Fruit fly (Drosophila melanogaster) whole organism, embryonic: ENCODE data around the gene CG10481.

ENCODE experiments used
- Abd-B ChIP-seq: fragments of 200-800 bp; sonication (Bioruptor generic); optimal IDR thresholded peaks from 2 replicates; lab custom pipeline; 2018; ENCODE audit warnings: missing biosample characterization, mild to moderate bottlenecking, missing genetic modification characterization, moderate library complexity
- Adf1 ChIP-seq: fragments of 200-800 bp; sonication (Bioruptor generic); IDR thresholded peaks from 2 replicates; pipeline ENCODE4 v1.3.6; 2022; ENCODE audit warnings: missing biosample characterization, missing genetic modification characterization
- CG10209 ChIP-seq: fragments of 200-800 bp; sonication (Bioruptor generic); optimal IDR thresholded peaks from 3 replicates; lab custom pipeline; 2017; ENCODE audit warnings: missing biosample characterization, mild to moderate bottlenecking, missing genetic modification characterization, missing genetic modification reagents
- CG10267 ChIP-seq: fragments of 200-800 bp; sonication (Bioruptor generic); optimal IDR thresholded peaks from 2 replicates; lab custom pipeline; 2018; ENCODE audit warnings: missing biosample characterization, mild to moderate bottlenecking, missing genetic modification characterization, moderate library complexity
- CG10979 ChIP-seq: fragments of 200-800 bp; sonication (Bioruptor generic); optimal IDR thresholded peaks from 2 replicates; lab custom pipeline; 2018; ENCODE audit warnings: missing biosample characterization, mild to moderate bottlenecking, missing genetic modification characterization, moderate library complexity
- CG11247 ChIP-seq: fragments of 200-800 bp; sonication (Bioruptor generic); IDR thresholded peaks from 2 replicates; pipeline ENCODE4 v1.3.6; 2022; ENCODE audit warnings: missing biosample characterization, missing genetic modification characterization
- CG11456 ChIP-seq: fragments of 200-800 bp; sonication (Bioruptor generic); IDR thresholded peaks from 3 replicates; pipeline ENCODE4 v1.3.6; 2022; ENCODE audit warnings: missing biosample characterization, missing genetic modification characterization
- CG11696 ChIP-seq: fragments of 200-800 bp; sonication (Bioruptor generic); IDR thresholded peaks from 2 replicates; pipeline ENCODE4 v1.3.6; 2022; ENCODE audit warnings: missing biosample characterization, missing genetic modification characterization
- CG12155 ChIP-seq: fragments of 200-800 bp; sonication (Bioruptor generic); optimal IDR thresholded peaks from 3 replicates; lab custom pipeline; 2016; ENCODE audit warnings: missing biosample characterization, missing genetic modification characterization
- CG12744 ChIP-seq: fragments of 200-800 bp; sonication (Bioruptor generic); optimal IDR thresholded peaks from 2 replicates; lab custom pipeline; 2016; ENCODE audit warnings: missing biosample characterization, missing genetic modification characterization
- CG12769 ChIP-seq: fragments of 200-800 bp; sonication (Bioruptor generic); optimal IDR thresholded peaks from 2 replicates; lab custom pipeline; 2019; ENCODE audit warnings: missing biosample characterization, mild to moderate bottlenecking, missing genetic modification characterization, moderate library complexity
- CG13287 ChIP-seq: fragments of 200-800 bp; sonication (Bioruptor generic); IDR thresholded peaks from 2 replicates; pipeline ENCODE4 v1.3.6; 2022; ENCODE audit warnings: missing biosample characterization, missing genetic modification characterization; ENCODE audit not compliant: partially characterized antibody
- CG1603 ChIP-seq: fragments of 200-800 bp; sonication (Bioruptor generic); optimal IDR thresholded peaks from 2 replicates; lab custom pipeline; 2019; ENCODE audit warnings: missing biosample characterization, mild to moderate bottlenecking, missing genetic modification characterization, moderate library complexity
- CG18764 ChIP-seq: fragments of 200-800 bp; sonication (Bioruptor generic); optimal IDR thresholded peaks from 3 replicates; lab custom pipeline; 2016; ENCODE audit warnings: missing biosample characterization, missing genetic modification characterization
- CG3281 ChIP-seq: fragments of 200-800 bp; sonication (Bioruptor generic); optimal IDR thresholded peaks from 3 replicates; lab custom pipeline; 2017; ENCODE audit warnings: missing biosample characterization, mild to moderate bottlenecking, missing genetic modification characterization
- CG3847 ChIP-seq: fragments of 200-800 bp; sonication (Bioruptor generic); IDR thresholded peaks from 2 replicates; pipeline ENCODE4 v1.3.6; 2022; ENCODE audit warnings: missing biosample characterization, missing genetic modification characterization
- CG4424 ChIP-seq: fragments of 200-800 bp; sonication (Bioruptor generic); optimal IDR thresholded peaks from 3 replicates; lab custom pipeline; 2016; ENCODE audit warnings: missing biosample characterization, missing genetic modification characterization
- CG5180 ChIP-seq: fragments of 200-800 bp; sonication (Bioruptor generic); optimal IDR thresholded peaks from 3 replicates; lab custom pipeline; 2017; ENCODE audit warnings: missing biosample characterization, missing genetic modification characterization, mild to moderate bottlenecking, moderate library complexity, missing genetic modification reagents
- CG6254 ChIP-seq: fragments of 200-800 bp; sonication (Bioruptor generic); optimal IDR thresholded peaks from 3 replicates; lab custom pipeline; 2017; ENCODE audit warnings: mild to moderate bottlenecking, missing biosample characterization, missing genetic modification reagents, missing genetic modification characterization
- CG6854 ChIP-seq: fragments of 200-800 bp; sonication (Bioruptor generic); optimal IDR thresholded peaks from 3 replicates; lab custom pipeline; 2017; ENCODE audit warnings: missing biosample characterization, mild to moderate bottlenecking, missing genetic modification characterization
- CG7556 ChIP-seq: fragments of 200-800 bp; sonication (Bioruptor generic); optimal IDR thresholded peaks from 2 replicates; lab custom pipeline; 2017; ENCODE audit warnings: missing biosample characterization, mild to moderate bottlenecking, missing genetic modification characterization
- CG8388 ChIP-seq: fragments of 200-800 bp; sonication (Bioruptor generic); optimal IDR thresholded peaks from 2 replicates; lab custom pipeline; 2019; ENCODE audit warnings: missing biosample characterization, mild to moderate bottlenecking, missing genetic modification characterization, moderate library complexity
- CG8478 ChIP-seq: fragments of >200 bp; optimal IDR thresholded peaks from 2 replicates; lab custom pipeline; 2018
- Drgx ChIP-seq: fragments of 200-800 bp; sonication (Bioruptor generic); IDR thresholded peaks from 2 replicates; pipeline ENCODE4 v1.3.6; 2022; ENCODE audit warnings: missing biosample characterization, missing genetic modification characterization
- E2f1 ChIP-seq: fragments of 200-800 bp; sonication (Bioruptor generic); IDR thresholded peaks from 2 replicates; pipeline ENCODE4 v1.3.6; 2022; ENCODE audit warnings: missing biosample characterization, missing genetic modification characterization
- H2.0 ChIP-seq: fragments of 200-800 bp; sonication (Bioruptor generic); IDR thresholded peaks from 2 replicates; pipeline ENCODE4 v1.3.6; 2022; ENCODE audit warnings: missing biosample characterization, missing genetic modification characterization
- HmgD ChIP-seq: fragments of 200-800 bp; sonication (Bioruptor generic); optimal IDR thresholded peaks from 3 replicates; lab custom pipeline; 2016; ENCODE audit warnings: missing biosample characterization, missing genetic modification characterization
- Jarid2 ChIP-seq: fragments of 200-800 bp; sonication (Bioruptor generic); optimal IDR thresholded peaks from 3 replicates; lab custom pipeline; 2017; ENCODE audit warnings: mild to moderate bottlenecking, missing biosample characterization, missing genetic modification reagents, missing genetic modification characterization
- Optix ChIP-seq: fragments of 200-800 bp; sonication (Bioruptor generic); IDR thresholded peaks from 3 replicates; pipeline ENCODE4 v1.3.6; 2022; ENCODE audit warnings: missing biosample characterization, missing genetic modification characterization
- Rfx ChIP-seq: fragments of 200-800 bp; sonication (Bioruptor generic); IDR thresholded peaks from 2 replicates; pipeline ENCODE4 v1.3.6; 2022; ENCODE audit warnings: missing biosample characterization, missing genetic modification characterization
- Xbp1 ChIP-seq: fragments of 200-800 bp; sonication (Bioruptor generic); optimal IDR thresholded peaks from 3 replicates; lab custom pipeline; 2016; ENCODE audit warnings: missing biosample characterization, mild to moderate bottlenecking, missing genetic modification characterization
- ab ChIP-seq: fragments of 200-800 bp; sonication (Bioruptor generic); optimal IDR thresholded peaks from 2 replicates; lab custom pipeline; 2016; ENCODE audit warnings: missing biosample characterization, missing genetic modification characterization
- al ChIP-seq: fragments of 200-800 bp; sonication (Bioruptor generic); IDR thresholded peaks from 2 replicates; pipeline ENCODE4 v1.3.6; 2022; ENCODE audit warnings: missing biosample characterization, missing genetic modification characterization
- amos ChIP-seq: fragments of 200-800 bp; sonication (Bioruptor generic); IDR thresholded peaks from 2 replicates; pipeline ENCODE4 v1.3.6; 2022; ENCODE audit warnings: missing biosample characterization, missing genetic modification characterization; ENCODE audit not compliant: partially characterized antibody
- aop ChIP-seq: fragments of 200-800 bp; sonication (Bioruptor generic); IDR thresholded peaks from 2 replicates; pipeline ENCODE4 v1.3.6; 2022; ENCODE audit warnings: missing biosample characterization, missing genetic modification characterization
- bigmax ChIP-seq: fragments of 200-800 bp; sonication (Bioruptor generic); optimal IDR thresholded peaks from 2 replicates; lab custom pipeline; 2018; ENCODE audit warnings: missing biosample characterization, mild to moderate bottlenecking, missing genetic modification characterization
- chinmo ChIP-seq: fragments of 200-800 bp; sonication (Bioruptor generic); IDR thresholded peaks from 4 replicates; pipeline ENCODE4 v1.3.6; 2022; ENCODE audit warnings: missing biosample characterization, missing genetic modification characterization; ENCODE audit not compliant: partially characterized antibody
- croc ChIP-seq: fragments of 200-800 bp; sonication (Bioruptor generic); conservative IDR thresholded peaks from 3 replicates; pipeline ENCODE4 v1.3.6; 2022; ENCODE audit warnings: missing biosample characterization, missing genetic modification characterization
- danr ChIP-seq: fragments of 200-800 bp; sonication (Bioruptor generic); IDR thresholded peaks from 2 replicates; pipeline ENCODE4 v1.3.6; 2022; ENCODE audit warnings: missing biosample characterization, missing genetic modification characterization
- esg ChIP-seq: fragments of 200-800 bp; sonication (Bioruptor generic); conservative IDR thresholded peaks from 2 replicates; pipeline ENCODE4 v1.3.6; 2022; ENCODE audit warnings: missing biosample characterization, missing genetic modification characterization
- ham ChIP-seq: fragments of 200-800 bp; sonication (Bioruptor generic); IDR thresholded peaks from 2 replicates; pipeline ENCODE4 v1.3.6; 2022; ENCODE audit warnings: missing biosample characterization, missing genetic modification characterization
- her ChIP-seq: fragments of 200-800 bp; sonication (Bioruptor generic); optimal IDR thresholded peaks from 2 replicates; lab custom pipeline; 2016; ENCODE audit warnings: missing biosample characterization, missing genetic modification characterization
- lilli ChIP-seq: fragments of 200-800 bp; sonication (Bioruptor generic); optimal IDR thresholded peaks from 3 replicates; lab custom pipeline; 2016; ENCODE audit warnings: missing biosample characterization, missing genetic modification characterization
- maf-S ChIP-seq: fragments of 200-800 bp; sonication (Bioruptor generic); optimal IDR thresholded peaks from 2 replicates; lab custom pipeline; 2016; ENCODE audit warnings: missing biosample characterization, missing genetic modification characterization
- mirr ChIP-seq: fragments of 200-800 bp; sonication (Bioruptor generic); optimal IDR thresholded peaks from 3 replicates; lab custom pipeline; 2018; ENCODE audit warnings: missing biosample characterization, mild to moderate bottlenecking, missing genetic modification characterization
- psq ChIP-seq: fragments of 200-800 bp; sonication (Bioruptor generic); optimal IDR thresholded peaks from 2 replicates; lab custom pipeline; 2017; ENCODE audit warnings: missing biosample characterization, missing genetic modification characterization
- sisA ChIP-seq: fragments of 200-800 bp; sonication (Bioruptor generic); IDR thresholded peaks from 2 replicates; pipeline ENCODE4 v1.3.6; 2022; ENCODE audit warnings: missing biosample characterization, missing genetic modification characterization
- ssp ChIP-seq: fragments of 200-800 bp; sonication (Bioruptor generic); IDR thresholded peaks from 2 replicates; pipeline ENCODE4 v1.3.6; 2022; ENCODE audit warnings: missing biosample characterization, missing genetic modification characterization
- twi ChIP-seq: fragments of 200-800 bp; optimal IDR thresholded peaks from 2 replicates; lab custom pipeline; 2019; ENCODE audit warnings: missing biosample characterization, mild to moderate bottlenecking, missing genetic modification characterization, moderate library complexity
- unc-4 ChIP-seq: fragments of 200-800 bp; sonication (Bioruptor generic); IDR thresholded peaks from 2 replicates; pipeline ENCODE4 v1.3.6; 2022; ENCODE audit warnings: missing biosample characterization, missing genetic modification characterization; ENCODE audit not compliant: partially characterized antibody
- wor ChIP-seq: fragments of 200-800 bp; sonication (Bioruptor generic); IDR thresholded peaks from 2 replicates; pipeline ENCODE4 v1.3.6; 2022; ENCODE audit warnings: missing biosample characterization, missing genetic modification characterization
- zfh2 ChIP-seq: fragments of 200-800 bp; sonication (Bioruptor generic); optimal IDR thresholded peaks from 2 replicates; lab custom pipeline; 2016; ENCODE audit warnings: missing biosample characterization, missing genetic modification characterization

The CG10481 gene

dm6 chr2L:19930102-19930501 is 37.8 kb upstream of the CG10481 start (continued):
- TF ChIP-seq H2.0 (GFP tag; lab: Robert Waterston, UW) (no peak), CG8388 (peak; percentile 15), aop (GFP tag; lab: Robert Waterston, UW) (no peak), ssp (GFP tag; lab: Robert Waterston, UW) (no peak), CG10267 (tag; lab: Kevin White, UChicago) (peak; percentile 29), sisA (GFP tag; lab: Robert Waterston, UW) (peak; percentile 52), Adf1 (GFP tag; lab: Robert Waterston, UW) (no peak), ab (no peak), CG1603 (tag; lab: Kevin White, UChicago) (no peak), CG11247 (GFP tag; lab: Robert Waterston, UW) (no peak), CG7556 (GFP tag; lab: Kevin White, UChicago) (peak; percentile 65), CG4424 (GFP tag; lab: Kevin White, UChicago) (peak; percentile 28), CG10979 (peak; percentile 52), CG3847 (GFP tag; lab: Robert Waterston, UW) (no peak), CG18764 (peak; percentile 7), mirr (GFP tag; lab: Kevin White, UChicago) (no peak), lilli (peak; percentile 16), CG13287 (GFP tag; lab: Robert Waterston, UW) (no peak), unc-4 (no peak), CG11696 (GFP tag; lab: Robert Waterston, UW) (no peak), CG10209 (GFP tag; lab: Kevin White, UChicago) (peak; percentile 39), HmgD (no peak), psq (no peak), CG5180 (GFP tag; lab: Kevin White, UChicago) (no peak), CG3281 (GFP tag; lab: Kevin White, UChicago) (peak; percentile 66), chinmo (GFP tag; lab: Robert Waterston, UW) (no peak), E2f1 (GFP tag; lab: Robert Waterston, UW) (0 out of 2 replicates have a peak, but pooled peaks have one; percentile 30), croc (GFP tag; lab: Robert Waterston, UW) (no peak), CG6254 (GFP tag; lab: Kevin White, UChicago) (no peak), Xbp1 (peak; percentile 48), amos (GFP tag; lab: Robert Waterston, UW) (no peak), CG6854 (GFP tag; lab: Kevin White, UChicago) (peak; percentile 30), Rfx (GFP tag; lab: Robert Waterston, UW) (peak; percentile 55), zfh2 (GFP tag; lab: Kevin White, UChicago) (no peak), wor (no peak), CG12155 (GFP tag; lab: Kevin White, UChicago) (no peak), al (no peak), twi (no peak), bigmax (GFP tag; lab: Kevin White, UChicago) (no peak), Drgx (GFP tag; lab: Robert Waterston, UW) (peak; percentile 14; the same call in 1 of the 2 replicates), Optix (GFP tag; lab: Robert Waterston, UW) (no peak), CG8478 (lab: Kevin White, UChicago) (no peak), CG12769 (tag; lab: Kevin White, UChicago) (peak; percentile 15), Jarid2 (GFP tag; lab: Kevin White, UChicago) (peak; percentile 1), her (no peak), CG12744 (GFP tag; lab: Kevin White, UChicago) (no peak), Abd-B (GFP tag; lab: Kevin White, UChicago) (peak; percentile 45), ham (GFP tag; lab: Robert Waterston, UW) (no peak), CG11456 (GFP tag; lab: Robert Waterston, UW) (no peak), esg (0 out of 2 replicates have a peak, but pooled peaks have one; percentile 20), maf-S (GFP tag; lab: Kevin White, UChicago) (no peak), danr (no peak)
